Worm (Caenorhabditis elegans) whole organism, L4 larva: Measurements from ENCODE around the gene mltn-13.

ENCODE experiments used
- F10B5.3 ChIP-seq: sonication (generic microtip); optimal IDR thresholded peaks from 2 replicates; lab custom pipeline; 2016; ENCODE audit warnings: mild to moderate bottlenecking, missing genetic modification characterization, missing compliant biosample characterization
- F26F4.8 ChIP-seq: fragments of 200-800 bp; sonication (Bioruptor generic); conservative IDR thresholded peaks from 2 replicates; pipeline ENCODE4 v1.3.6; 2022; ENCODE audit warnings: missing genetic modification characterization, missing compliant biosample characterization
- Y48G9A.11 ChIP-seq: fragments of 200-800 bp; sonication (Bioruptor generic); IDR thresholded peaks from 2 replicates; pipeline ENCODE4 v1.3.6; 2022; ENCODE audit warnings: missing genetic modification reagents, missing genetic modification characterization, missing compliant biosample characterization
- Y75B8A.6 ChIP-seq: fragments of 200-800 bp; sonication (Bioruptor generic); IDR thresholded peaks from 2 replicates; pipeline ENCODE4 v1.3.6; 2022; ENCODE audit warnings: missing genetic modification reagents, missing genetic modification characterization, missing compliant biosample characterization
- aha-1 ChIP-seq: fragments of 150-350 bp; peaks from one replicate; lab custom pipeline; 2014; ENCODE audit warnings: missing biosample characterization, missing genetic modification characterization
- ceh-44 ChIP-seq: fragments of 200-800 bp; sonication (Bioruptor generic); IDR thresholded peaks from 2 replicates; pipeline ENCODE4 v1.3.6; 2022; ENCODE audit warnings: missing genetic modification reagents, missing genetic modification characterization, missing compliant biosample characterization
- ces-1 ChIP-seq: fragments of 150-350 bp; sonication (generic microtip); optimal IDR thresholded peaks from 4 replicates; lab custom pipeline; 2014; ENCODE audit warnings: missing biosample characterization, missing genetic modification reagents, missing genetic modification characterization
- cey-2 ChIP-seq: sonication (generic microtip); optimal IDR thresholded peaks from 3 replicates; lab custom pipeline; 2017; ENCODE audit warnings: missing genetic modification characterization, mild to moderate bottlenecking, missing compliant biosample characterization, antibody characterized with exemption, borderline replicate concordance; ENCODE audit not compliant: insufficient read depth
- daf-16 ChIP-seq, 3 experiments: sonication (generic microtip); optimal IDR thresholded peaks; 2 replicates each; lab custom pipeline; 2016 to 2017; ENCODE audit warnings: missing genetic modification characterization in 3 of 3, missing genetic modification reagents in 3 of 3, mild to moderate bottlenecking in 2 of 3, missing compliant biosample characterization in 2 of 3, missing biosample characterization in 1 of 3, moderate library complexity in 1 of 3
- dmd-6 ChIP-seq: fragments of 200-800 bp; sonication (Bioruptor generic); IDR thresholded peaks from 2 replicates; pipeline ENCODE4 v1.3.6; 2022; ENCODE audit warnings: missing genetic modification reagents, missing genetic modification characterization, missing compliant biosample characterization
- dmd-8 ChIP-seq: fragments of 200-800 bp; sonication (Bioruptor generic); IDR thresholded peaks from 2 replicates; pipeline ENCODE4 v1.3.6; 2022; ENCODE audit warnings: missing genetic modification characterization, missing compliant biosample characterization
- dpl-1 ChIP-seq: fragments of 150-350 bp; optimal IDR thresholded peaks from 2 replicates; lab custom pipeline; 2014; ENCODE audit warnings: missing biosample characterization, missing genetic modification reagents, missing genetic modification characterization
- duxl-1 ChIP-seq: sonication (generic microtip); optimal IDR thresholded peaks from 2 replicates; lab custom pipeline; 2016; ENCODE audit warnings: mild to moderate bottlenecking, missing genetic modification characterization, moderate library complexity, missing compliant biosample characterization; ENCODE audit not compliant: poor library complexity
- egl-43 ChIP-seq: fragments of 200-800 bp; sonication (Bioruptor generic); IDR thresholded peaks from 2 replicates; pipeline ENCODE4 v1.3.6; 2022; ENCODE audit warnings: missing genetic modification reagents, missing genetic modification characterization, missing compliant biosample characterization
- fkh-10 ChIP-seq: fragments of 150-350 bp; optimal IDR thresholded peaks from 2 replicates; lab custom pipeline; 2014; ENCODE audit warnings: missing biosample characterization, missing genetic modification reagents, missing genetic modification characterization
- fos-1 ChIP-seq: fragments of 150-350 bp; optimal IDR thresholded peaks from 2 replicates; lab custom pipeline; 2014; ENCODE audit warnings: missing biosample characterization, missing genetic modification characterization
- hlh-11 ChIP-seq: fragments of 200-800 bp; sonication (Bioruptor generic); optimal IDR thresholded peaks from 2 replicates; lab custom pipeline; 2018; ENCODE audit warnings: mild to moderate bottlenecking, missing genetic modification characterization, missing compliant biosample characterization
- lim-7 ChIP-seq: fragments of 200-800 bp; sonication (Bioruptor generic); IDR thresholded peaks from 2 replicates; pipeline ENCODE4 v1.3.6; 2022; ENCODE audit warnings: missing genetic modification characterization, missing compliant biosample characterization
- lin-1 ChIP-seq: fragments of 200-800 bp; sonication (Bioruptor generic); IDR thresholded peaks from 2 replicates; pipeline ENCODE4 v1.3.6; 2022; ENCODE audit warnings: missing genetic modification reagents, missing genetic modification characterization, missing compliant biosample characterization
- lin-38 ChIP-seq: fragments of 200-800 bp; sonication (Bioruptor generic); IDR thresholded peaks from 2 replicates; pipeline ENCODE4 v1.3.6; 2022; ENCODE audit warnings: missing genetic modification reagents, missing genetic modification characterization, missing compliant biosample characterization
- lin-39 ChIP-seq: fragments of 150-350 bp; optimal IDR thresholded peaks from 2 replicates; lab custom pipeline; 2014; ENCODE audit warnings: missing biosample characterization, missing genetic modification reagents, missing genetic modification characterization
- lir-3 ChIP-seq: sonication (generic microtip); optimal IDR thresholded peaks from 2 replicates; lab custom pipeline; 2016; ENCODE audit warnings: mild to moderate bottlenecking, missing genetic modification characterization, missing compliant biosample characterization
- mdl-1 ChIP-seq, 2 experiments: fragments of 150-350 bp in 1 of 2; sonication (generic microtip) in 1 of 2; optimal IDR thresholded peaks; 2 replicates each; lab custom pipeline; 2014 to 2017; ENCODE audit warnings: missing biosample characterization in 2 of 2, missing genetic modification characterization in 2 of 2
- nhr-11 ChIP-seq: fragments of 150-350 bp; optimal IDR thresholded peaks from 2 replicates; lab custom pipeline; 2014; ENCODE audit warnings: missing biosample characterization, missing genetic modification characterization
- nhr-48 ChIP-seq: sonication (generic microtip); optimal IDR thresholded peaks from 2 replicates; lab custom pipeline; 2016; ENCODE audit warnings: mild to moderate bottlenecking, missing genetic modification characterization, missing compliant biosample characterization
- nhr-77 ChIP-seq: fragments of 150-350 bp; optimal IDR thresholded peaks from 2 replicates; lab custom pipeline; 2014; ENCODE audit warnings: missing biosample characterization, missing genetic modification characterization
- set-16 ChIP-seq: fragments of 200-800 bp; sonication (Bioruptor generic); IDR thresholded peaks from 2 replicates; pipeline ENCODE4 v1.3.6; 2022; ENCODE audit warnings: missing genetic modification reagents, missing genetic modification characterization, missing compliant biosample characterization
- snpc-1.2 ChIP-seq: fragments of 200-800 bp; sonication (Bioruptor generic); IDR thresholded peaks from 2 replicates; pipeline ENCODE4 v1.3.6; 2022; ENCODE audit warnings: missing genetic modification reagents, missing genetic modification characterization, missing compliant biosample characterization
- spr-3 ChIP-seq: fragments of 200-800 bp; sonication (Bioruptor generic); optimal IDR thresholded peaks from 2 replicates; lab custom pipeline; 2018; ENCODE audit warnings: mild to moderate bottlenecking, missing genetic modification characterization, missing compliant biosample characterization
- unc-62 ChIP-seq, 3 experiments: fragments of 150-350 bp in 1 of 3; sonication (generic microtip); optimal IDR thresholded peaks in 2 of 3; peaks in 1 of 3; 1 replicate in 1 of 3; 2 replicates in 2 of 3; lab custom pipeline; 2014 to 2017; ENCODE audit warnings: missing biosample characterization in 3 of 3, missing genetic modification characterization in 3 of 3, missing genetic modification reagents in 3 of 3, missing genotype in 1 of 3
- vab-7 ChIP-seq: fragments of 200-800 bp; sonication (Bioruptor generic); IDR thresholded peaks from 2 replicates; pipeline ENCODE4 v1.3.6; 2022; ENCODE audit warnings: missing genetic modification reagents, missing genetic modification characterization, missing compliant biosample characterization

Gene mltn-13

ce11 chrX:4429364-4429763, 18.8 kb downstream of the mltn-13 start:
- TF ChIP-seq unc-62 (GFP tag; optimal IDR thresholded peaks at IDR 0.05 in 1 of 2; lab: Kevin White, UChicago) (peak in 1 of 2 experiments; percentile 82), unc-62 (tag; optimal IDR thresholded peaks at IDR 0.05; lab: Kevin White, UChicago) (no peak), cey-2 (tag; lab: Kevin White, UChicago) (no peak)

- peak in 1 of 2 experiments; percentile 96 for TF ChIP-seq unc-62 (GFP tag; optimal IDR thresholded peaks at IDR 0.05 in 1 of 2; lab: Kevin White, UChicago)
- TF ChIP-seq unc-62 (tag; optimal IDR thresholded peaks at IDR 0.05; lab: Kevin White, UChicago), result no peak
- no peak for TF ChIP-seq egl-43 (GFP tag; lab: Robert Waterston, UW)
Measured at ce11 chrX:4427387-4427786, 20.8 kb downstream of the mltn-13 start.

ce11 chrX:4426496-4426895, 21.7 kb downstream of the mltn-13 start:
- peak; percentile 64 for TF ChIP-seq fkh-10 (GFP tag; lab: Kevin White, UChicago)
- no peak for TF ChIP-seq hlh-11

- TF ChIP-seq fkh-10 (GFP tag; lab: Kevin White, UChicago), result peak; percentile 39
- peak; percentile 13 for TF ChIP-seq ces-1 (GFP tag; lab: Kevin White, UChicago)
- no peak for TF ChIP-seq lin-39 (tag; lab: Kevin White, UChicago)
Measured at ce11 chrX:4424254-4424653, 23.9 kb downstream of the mltn-13 start.

ce11 chrX:4418751-4419150, 29.4 kb downstream of the mltn-13 start, which contains the start of gene dop-1:
dop-1 (minus strand) TSS chrX:4418851.
- TF ChIP-seq mdl-1 (tag; optimal IDR thresholded peaks at IDR 0.05; lab: Kevin White, UChicago) (no peak), aha-1 (tag; lab: Kevin White, UChicago) (peak; percentile 46)

- TF ChIP-seq fkh-10 (GFP tag; lab: Kevin White, UChicago), result peak; percentile 49
- no peak for TF ChIP-seq nhr-77 (tag; lab: Kevin White, UChicago)
- no peak for TF ChIP-seq nhr-11 (tag; lab: Kevin White, UChicago)
- TF ChIP-seq Y48G9A.11 (GFP tag; lab: Robert Waterston, UW), result no peak
- TF ChIP-seq dpl-1 (GFP tag; lab: Kevin White, UChicago), result no peak
Measured at ce11 chrX:4415289-4415688, 32.9 kb downstream of the mltn-13 start.

- TF ChIP-seq nhr-11 (tag; lab: Kevin White, UChicago) (no peak), unc-62 (GFP tag; optimal IDR thresholded peaks at IDR 0.05 in 1 of 2; lab: Kevin White, UChicago) (peak in 1 of 2 experiments; percentile 66), unc-62 (tag; optimal IDR thresholded peaks at IDR 0.05; lab: Kevin White, UChicago) (no peak), aha-1 (tag; lab: Kevin White, UChicago) (peak; percentile 27), set-16 (GFP tag; lab: Robert Waterston, UW) (peak; percentile 63), egl-43 (GFP tag; lab: Robert Waterston, UW) (0 out of 2 replicates have a peak, but pooled peaks have one; percentile 57)
Measured at ce11 chrX:4413206-4413605, 35.0 kb downstream of the mltn-13 start.

ce11 chrX:4410280-4410911, 37.8 kb downstream of the mltn-13 start:
- no peak for TF ChIP-seq spr-3 (GFP tag; lab: Kevin White, UChicago)
- TF ChIP-seq daf-16 (GFP tag; optimal IDR thresholded peaks at IDR 0.05; lab: Kevin White, UChicago), result peak in 1 of 2 experiments; percentile 56
- no peak for TF ChIP-seq daf-16 (tag; optimal IDR thresholded peaks at IDR 0.05; lab: Kevin White, UChicago)
- TF ChIP-seq vab-7 (GFP tag; lab: Robert Waterston, UW), result peak; percentile 76
- TF ChIP-seq dmd-8 (GFP tag; lab: Robert Waterston, UW), result 0 out of 2 replicates have a peak, but pooled peaks have one; percentile 58
- TF ChIP-seq dmd-6 (GFP tag; lab: Robert Waterston, UW), result peak; percentile 29; the same call in 1 of the 2 replicates
- TF ChIP-seq fos-1 (tag; lab: Kevin White, UChicago), result no peak
- TF ChIP-seq snpc-1.2 (GFP tag; lab: Robert Waterston, UW), result peak; percentile 76
- TF ChIP-seq duxl-1 (tag; lab: Kevin White, UChicago), result no peak
- TF ChIP-seq lir-3 (tag; lab: Kevin White, UChicago), result peak; percentile 13
- no peak for TF ChIP-seq fkh-10 (GFP tag; lab: Kevin White, UChicago)
- 0 out of 2 replicates have a peak, but pooled peaks have one; percentile 52 for TF ChIP-seq Y48G9A.11 (GFP tag; lab: Robert Waterston, UW)
- peak; percentile 58; the same call in 1 of the 2 replicates for TF ChIP-seq lim-7 (GFP tag; lab: Robert Waterston, UW)
- TF ChIP-seq lin-1, result no peak
- TF ChIP-seq nhr-48 (tag; lab: Kevin White, UChicago), result peak; percentile 3
- TF ChIP-seq mdl-1 (tag; optimal IDR thresholded peaks at IDR 0.05; lab: Kevin White, UChicago), result no peak
- TF ChIP-seq F10B5.3 (tag; lab: Kevin White, UChicago), result no peak
- TF ChIP-seq ceh-44, result 0 out of 2 replicates have a peak, but pooled peaks have one; percentile 40
- TF ChIP-seq lin-38 (GFP tag; lab: Robert Waterston, UW), result no peak
- no peak for TF ChIP-seq Y75B8A.6 (GFP tag; lab: Robert Waterston, UW)
- 0 out of 2 replicates have a peak, but pooled peaks have one; percentile 22 for TF ChIP-seq F26F4.8
